Worm (Caenorhabditis elegans): Measurements from ENCODE around the gene ZC302.3.

- no peak for TF ChIP-seq klf-2 (GFP tag; conservative IDR thresholded peaks at IDR 0.05)
- no peak for TF ChIP-seq tab-1 (GFP tag; IDR thresholded peaks at IDR 0.05)
Measured at ce11 chrV:10736756-10737155, 4.5 kb downstream of the ZC302.3 start, which contains the start of the genes mre-11 and wdr-5.3.

Data from whole organism, midembryonic.